Fruit fly (Drosophila melanogaster) whole organism: ENCODE results near the gene CG8578.

ENCODE experiments used
- CG8478 ChIP-seq: fragments of >200 bp; optimal IDR thresholded peaks from 2 replicates; lab custom pipeline; 2018; ENCODE audit warnings: inconsistent platforms
- Dll ChIP-seq: fragments of >200 bp; optimal IDR thresholded peaks from 2 replicates; lab custom pipeline; 2017
- psq ChIP-seq: fragments of >200 bp; optimal IDR thresholded peaks from 2 replicates; lab custom pipeline; 2017

dm6 chrX:15888763-15889162 lies 44.5 kb downstream of the CG8578 start:
- no peak for TF ChIP-seq CG8478 (lab: Kevin White, UChicago)
- no peak for TF ChIP-seq Dll (lab: Kevin White, UChicago)
- TF ChIP-seq psq: no peak
